Worm (Caenorhabditis elegans) whole organism, young adult: Measurements from ENCODE around the gene rtfo-1.
A peak's percentile ranks its signal among the peaks of the same experiment; 100 is the strongest.

Experiments
- B0019.2 ChIP-seq: fragments of 200-800 bp; sonication (Bioruptor generic); conservative IDR thresholded peaks from 2 replicates; pipeline ENCODE4 v1.3.6; 2022; ENCODE audit warnings: missing genetic modification reagents, missing genetic modification characterization, missing compliant biosample characterization
- B0336.3 ChIP-seq: fragments of 200-800 bp; sonication (Bioruptor generic); IDR thresholded peaks from 2 replicates; pipeline ENCODE4 v1.3.6; 2022; ENCODE audit warnings: missing genetic modification characterization, missing compliant biosample characterization
- C06A6.2 ChIP-seq: fragments of 200-800 bp; sonication (Bioruptor generic); conservative IDR thresholded peaks from 2 replicates; pipeline ENCODE4 v1.3.6; 2022; ENCODE audit warnings: missing genetic modification characterization, missing compliant biosample characterization
- D2030.7 ChIP-seq: fragments of 200-800 bp; sonication (Bioruptor generic); IDR thresholded peaks from 2 replicates; pipeline ENCODE4 v1.3.6; 2022; ENCODE audit warnings: missing genetic modification reagents, missing genetic modification characterization, missing compliant biosample characterization
- F10E7.11 ChIP-seq: sonication (generic microtip); optimal IDR thresholded peaks from 2 replicates; lab custom pipeline; 2017; ENCODE audit warnings: mild to moderate bottlenecking, missing genetic modification characterization, moderate library complexity, missing compliant biosample characterization
- F37B4.10 ChIP-seq: fragments of 200-800 bp; sonication (Bioruptor generic); IDR thresholded peaks from 2 replicates; pipeline ENCODE4 v1.3.6; 2022; ENCODE audit warnings: missing genetic modification characterization, missing compliant biosample characterization
- F39B2.1 ChIP-seq: fragments of 200-800 bp; sonication (Bioruptor generic); IDR thresholded peaks from 2 replicates; pipeline ENCODE4 v1.3.6; 2022; ENCODE audit warnings: missing genetic modification reagents, missing genetic modification characterization, missing compliant biosample characterization
- F52B5.7 ChIP-seq: sonication (generic microtip); optimal IDR thresholded peaks from 2 replicates; lab custom pipeline; 2016; ENCODE audit warnings: mild to moderate bottlenecking, missing genetic modification characterization, missing compliant biosample characterization
- F55B11.4 ChIP-seq: sonication (generic microtip); optimal IDR thresholded peaks from 2 replicates; lab custom pipeline; 2016; ENCODE audit warnings: missing compliant biosample characterization, missing genetic modification characterization, borderline replicate concordance; ENCODE audit not compliant: insufficient read depth
- K12H6.12 ChIP-seq: fragments of 200-800 bp; sonication (Bioruptor generic); optimal IDR thresholded peaks from 2 replicates; lab custom pipeline; 2018; ENCODE audit warnings: mild to moderate bottlenecking, missing genetic modification characterization, missing compliant biosample characterization
- Y67H2A.10 ChIP-seq: fragments of 200-800 bp; sonication (Bioruptor generic); conservative IDR thresholded peaks from 2 replicates; pipeline ENCODE4 v1.3.6; 2022; ENCODE audit warnings: missing genetic modification reagents, missing genetic modification characterization, missing compliant biosample characterization
- ZK185.1 ChIP-seq: sonication (generic microtip); optimal IDR thresholded peaks from 2 replicates; lab custom pipeline; 2016; ENCODE audit warnings: mild to moderate bottlenecking, missing genetic modification characterization, missing compliant biosample characterization; ENCODE audit not compliant: poor library complexity, severe bottlenecking
- ama-1 ChIP-seq, 3 experiments: fragments of 150-350 bp in 1 of 3; sonication (generic microtip) in 2 of 3; optimal IDR thresholded peaks; 2 replicates each; lab custom pipeline; 2014 to 2018; ENCODE audit warnings: missing biosample characterization in 2 of 3, missing genetic modification characterization in 2 of 3, missing genetic modification reagents in 2 of 3
- attf-3 ChIP-seq: fragments of 200-800 bp; sonication (Bioruptor generic); conservative IDR thresholded peaks from 2 replicates; pipeline ENCODE4 v1.3.6; 2022; ENCODE audit warnings: missing genetic modification reagents, missing genetic modification characterization, missing compliant biosample characterization
- attf-5 ChIP-seq: fragments of 200-800 bp; sonication (Bioruptor generic); optimal IDR thresholded peaks from 2 replicates; lab custom pipeline; 2018; ENCODE audit warnings: mild to moderate bottlenecking, missing genetic modification characterization, missing compliant biosample characterization
- attf-6 ChIP-seq: fragments of 200-800 bp; sonication (Bioruptor generic); IDR thresholded peaks from 2 replicates; pipeline ENCODE4 v1.3.6; 2022; ENCODE audit warnings: missing genetic modification reagents, missing genetic modification characterization, missing compliant biosample characterization
- ceh-27 ChIP-seq: fragments of 200-800 bp; sonication (Bioruptor generic); optimal IDR thresholded peaks from 2 replicates; lab custom pipeline; 2018; ENCODE audit warnings: mild to moderate bottlenecking, missing genetic modification characterization, moderate library complexity, missing compliant biosample characterization
- ceh-40 ChIP-seq: fragments of 200-800 bp; sonication (Bioruptor generic); IDR thresholded peaks from 2 replicates; pipeline ENCODE4 v1.3.6; 2022; ENCODE audit warnings: missing genetic modification characterization, missing compliant biosample characterization
- ceh-91 ChIP-seq: fragments of 200-800 bp; sonication (Bioruptor generic); IDR thresholded peaks from 2 replicates; pipeline ENCODE4 v1.3.6; 2022; ENCODE audit warnings: missing genetic modification reagents, missing genetic modification characterization, missing compliant biosample characterization
- chd-7 ChIP-seq: sonication (generic microtip); optimal IDR thresholded peaks from 2 replicates; lab custom pipeline; 2016; ENCODE audit warnings: mild to moderate bottlenecking, missing genetic modification characterization, moderate library complexity, missing compliant biosample characterization
- dox-1 ChIP-seq: fragments of 200-800 bp; sonication (Bioruptor generic); IDR thresholded peaks from 2 replicates; pipeline ENCODE4 v1.3.6; 2022; ENCODE audit warnings: missing genetic modification reagents, missing genetic modification characterization, missing compliant biosample characterization
- hmg-1.2 ChIP-seq: fragments of 200-800 bp; sonication (Bioruptor generic); IDR thresholded peaks from 2 replicates; pipeline ENCODE4 v1.3.6; 2022; ENCODE audit warnings: missing genetic modification reagents, missing genetic modification characterization, missing compliant biosample characterization
- hmg-20 ChIP-seq: fragments of 200-800 bp; sonication (Bioruptor generic); IDR thresholded peaks from 2 replicates; pipeline ENCODE4 v1.3.6; 2022; ENCODE audit warnings: missing genetic modification reagents, missing genetic modification characterization, missing compliant biosample characterization
- hsf-1 ChIP-seq: fragments of 200-800 bp; sonication (Bioruptor generic); IDR thresholded peaks from 2 replicates; pipeline ENCODE4 v1.3.6; 2022; ENCODE audit warnings: missing genetic modification reagents, missing genetic modification characterization, missing compliant biosample characterization
- let-526 ChIP-seq: fragments of 200-800 bp; sonication (Bioruptor generic); IDR thresholded peaks from 2 replicates; pipeline ENCODE4 v1.3.6; 2022; ENCODE audit warnings: missing genetic modification reagents, missing genetic modification characterization, missing compliant biosample characterization
- lin-26 ChIP-seq: fragments of 200-800 bp; sonication (Bioruptor generic); IDR thresholded peaks from 2 replicates; pipeline ENCODE4 v1.3.6; 2022; ENCODE audit warnings: missing genetic modification reagents, missing genetic modification characterization, missing compliant biosample characterization
- lsy-27 ChIP-seq: sonication (generic microtip); optimal IDR thresholded peaks from 2 replicates; lab custom pipeline; 2017; ENCODE audit warnings: missing genetic modification characterization, mild to moderate bottlenecking, missing compliant biosample characterization, antibody characterized with exemption, missing genotype, borderline replicate concordance; ENCODE audit not compliant: insufficient read depth
- mcd-1 ChIP-seq: fragments of 200-800 bp; sonication (Bioruptor generic); IDR thresholded peaks from 2 replicates; pipeline ENCODE4 v1.3.6; 2022; ENCODE audit warnings: missing genetic modification reagents, missing genetic modification characterization, missing compliant biosample characterization
- nfya-1 ChIP-seq: sonication (generic microtip); optimal IDR thresholded peaks from 2 replicates; lab custom pipeline; 2017; ENCODE audit warnings: antibody characterized with exemption, missing compliant biosample characterization, missing genetic modification characterization, borderline replicate concordance; ENCODE audit not compliant: insufficient read depth
- rcor-1 ChIP-seq: fragments of 200-800 bp; sonication (Bioruptor generic); IDR thresholded peaks from 2 replicates; pipeline ENCODE4 v1.3.6; 2022; ENCODE audit warnings: missing genetic modification reagents, missing genetic modification characterization, missing compliant biosample characterization
- repo-1 ChIP-seq: sonication (generic microtip); optimal IDR thresholded peaks from 2 replicates; lab custom pipeline; 2017; ENCODE audit warnings: mild to moderate bottlenecking, missing genetic modification characterization, missing compliant biosample characterization
- rpc-1 ChIP-seq, 2 experiments: fragments of 150-350 bp in 1 of 2; sonication (generic microtip) in 1 of 2; optimal IDR thresholded peaks; 2 replicates each; lab custom pipeline; 2014 to 2018; ENCODE audit warnings: missing biosample characterization in 1 of 2, missing genetic modification characterization in 1 of 2, missing genetic modification reagents in 1 of 2, missing genotype in 1 of 2
- snpc-1.1 ChIP-seq: sonication (generic microtip); optimal IDR thresholded peaks from 2 replicates; lab custom pipeline; 2017; ENCODE audit warnings: missing genetic modification characterization, mild to moderate bottlenecking, missing compliant biosample characterization, antibody characterized with exemption, moderate library complexity, missing genotype, missing genetic modification reagents; ENCODE audit not compliant: insufficient read depth
- snpc-1.3 ChIP-seq: sonication (generic microtip); optimal IDR thresholded peaks from 2 replicates; lab custom pipeline; 2017; ENCODE audit warnings: missing genetic modification characterization, mild to moderate bottlenecking, missing compliant biosample characterization, antibody characterized with exemption, moderate library complexity, missing genotype, missing genetic modification reagents; ENCODE audit not compliant: insufficient read depth
- somi-1 ChIP-seq: fragments of 200-800 bp; sonication (Bioruptor generic); optimal IDR thresholded peaks from 2 replicates; lab custom pipeline; 2018; ENCODE audit warnings: mild to moderate bottlenecking, missing genetic modification characterization, missing compliant biosample characterization
- tbp1 ChIP-seq: fragments of 200-800 bp; sonication (Bioruptor generic); optimal IDR thresholded peaks from 2 replicates; lab custom pipeline; 2018; ENCODE audit warnings: mild to moderate bottlenecking, missing genetic modification characterization, missing compliant biosample characterization
- unc-130 ChIP-seq: sonication (generic microtip); optimal IDR thresholded peaks from 2 replicates; lab custom pipeline; 2016; ENCODE audit warnings: missing genetic modification reagents, missing genetic modification characterization, missing compliant biosample characterization
- xnd-1 ChIP-seq: sonication (generic microtip); optimal IDR thresholded peaks from 2 replicates; lab custom pipeline; 2016; ENCODE audit warnings: missing genotype, missing genetic modification reagents, missing genetic modification characterization, missing compliant biosample characterization
- zfh-2 ChIP-seq: fragments of 200-800 bp; sonication (Bioruptor generic); conservative IDR thresholded peaks from 2 replicates; pipeline ENCODE4 v1.3.6; 2022; ENCODE audit warnings: missing genetic modification reagents, missing genetic modification characterization, missing compliant biosample characterization
- ztf-18 ChIP-seq: sonication (generic microtip); optimal IDR thresholded peaks from 2 replicates; lab custom pipeline; 2016; ENCODE audit warnings: missing genotype, mild to moderate bottlenecking, missing genetic modification characterization, missing compliant biosample characterization
- ztf-25 ChIP-seq: fragments of 200-800 bp; sonication (Bioruptor generic); IDR thresholded peaks from 2 replicates; pipeline ENCODE4 v1.3.6; 2022; ENCODE audit warnings: missing genetic modification reagents, missing genetic modification characterization, missing compliant biosample characterization
- ztf-28 ChIP-seq: fragments of 200-800 bp; sonication (Bioruptor generic); IDR thresholded peaks from 2 replicates; pipeline ENCODE4 v1.3.6; 2022; ENCODE audit warnings: missing genetic modification reagents, missing genetic modification characterization, missing compliant biosample characterization

The rtfo-1 gene

ce11 chrV:9546860-9547269, 35.6 kb downstream of the rtfo-1 start, which contains the start of gene his-37 (continued):
- TF ChIP-seq ztf-18 (peak; percentile 91), ceh-40 (GFP tag; lab: Robert Waterston, UW) (no peak), unc-130 (GFP tag; lab: Kevin White, UChicago) (no peak), ztf-25 (GFP tag; lab: Robert Waterston, UW) (0 out of 2 replicates have a peak, but pooled peaks have one; percentile 43), F37B4.10 (GFP tag; lab: Robert Waterston, UW) (peak; percentile 95), F55B11.4 (tag; lab: Kevin White, UChicago) (no peak), ztf-28 (GFP tag; lab: Robert Waterston, UW) (0 out of 2 replicates have a peak, but pooled peaks have one; percentile 45), zfh-2 (GFP tag; lab: Robert Waterston, UW) (peak; percentile 96), snpc-1.1 (no peak), K12H6.12 (peak; percentile 100), F10E7.11 (tag; lab: Kevin White, UChicago) (no peak), hmg-1.2 (GFP tag; lab: Robert Waterston, UW) (peak; percentile 69), rcor-1 (GFP tag; lab: Robert Waterston, UW) (peak; percentile 90)

DNA sequence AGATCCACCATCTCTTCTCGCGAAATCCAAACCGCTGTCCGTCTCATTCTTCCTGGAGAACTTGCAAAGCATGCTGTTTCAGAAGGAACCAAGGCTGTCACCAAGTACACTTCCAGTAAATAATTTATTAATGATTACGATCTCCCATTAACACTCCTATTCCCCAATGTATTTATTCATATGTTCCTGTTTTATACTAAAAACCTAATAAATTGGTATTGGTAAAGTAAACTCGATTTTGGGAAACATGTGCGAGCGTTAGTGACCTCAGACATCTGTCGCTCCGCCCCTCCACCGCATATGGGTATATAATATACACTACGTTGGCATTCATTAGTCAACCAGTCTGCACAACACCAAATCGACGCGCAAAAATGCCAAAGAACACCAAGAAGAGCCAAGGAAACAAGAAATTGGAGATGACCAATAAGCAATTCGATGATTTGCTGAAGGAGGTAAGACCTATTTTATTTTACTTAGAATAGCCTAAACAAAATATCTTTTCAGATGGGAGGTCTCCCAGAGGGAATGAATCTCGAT, 36.3 kb downstream of the rtfo-1 start, which contains the start of gene C50F4.6:
Gene C50F4.6 (plus strand): TSS at position 51 of the 540 bp plus-strand sequence.
- TF ChIP-seq lin-26 (GFP tag; lab: Robert Waterston, UW) = 0 out of 2 replicates have a peak, but pooled peaks have one; percentile 21
- no peak for TF ChIP-seq nfya-1
- TF ChIP-seq repo-1 (tag; lab: Kevin White, UChicago) = peak; percentile 20

ce11 chrV:9545238-9545709, 37.2 kb downstream of the rtfo-1 start, which contains the start of the genes his-35 and his-41:
Gene his-35 (minus strand): TSS chrV:9545288.
Gene his-41 (plus strand): TSS chrV:9545536.
- TF ChIP-seq hmg-20 = no peak
- no peak for TF ChIP-seq B0019.2
- 0 out of 2 replicates have a peak, but pooled peaks have one; percentile 30 for TF ChIP-seq C06A6.2 (GFP tag; lab: Robert Waterston, UW)
- TF ChIP-seq F55B11.4 (tag; lab: Kevin White, UChicago) = no peak
- TF ChIP-seq chd-7 (tag; lab: Kevin White, UChicago) = peak; percentile 6
- peak; percentile 66 for TF ChIP-seq mcd-1 (GFP tag; lab: Robert Waterston, UW)
- no peak for TF ChIP-seq rpc-1 (optimal IDR thresholded peaks at IDR 0.05; lab: Kevin White, UChicago)
- TF ChIP-seq rpc-1 (tag; optimal IDR thresholded peaks at IDR 0.05; lab: Kevin White, UChicago) = no peak
- peak; percentile 27 for TF ChIP-seq tbp1 (GFP tag; lab: Kevin White, UChicago)
- TF ChIP-seq ZK185.1 (tag; lab: Kevin White, UChicago) = peak; percentile 22
- TF ChIP-seq dox-1 (GFP tag; lab: Robert Waterston, UW) = peak; percentile 61
- TF ChIP-seq B0336.3 (GFP tag; lab: Robert Waterston, UW) = no peak
- peak; percentile 50 for TF ChIP-seq attf-5 (GFP tag; lab: Kevin White, UChicago)
- TF ChIP-seq D2030.7 (GFP tag; lab: Robert Waterston, UW) = no peak
- no peak for TF ChIP-seq ztf-18
- TF ChIP-seq xnd-1 (tag; lab: Kevin White, UChicago) = no peak
- TF ChIP-seq attf-3 = no peak
- 0 out of 2 replicates have a peak, but pooled peaks have one; percentile 34 for TF ChIP-seq let-526 (GFP tag; lab: Robert Waterston, UW)
- TF ChIP-seq lin-26 (GFP tag; lab: Robert Waterston, UW) = no peak
- TF ChIP-seq rcor-1 (GFP tag; lab: Robert Waterston, UW) = no peak
- TF ChIP-seq ceh-27 (GFP tag; lab: Kevin White, UChicago) = peak; percentile 67
- TF ChIP-seq F37B4.10 (GFP tag; lab: Robert Waterston, UW) = no peak
- TF ChIP-seq somi-1 = no peak
- no peak for TF ChIP-seq ceh-91 (GFP tag; lab: Robert Waterston, UW)
- TF ChIP-seq ama-1 (optimal IDR thresholded peaks at IDR 0.05; lab: Kevin White, UChicago) = peak; percentile 85
- TF ChIP-seq ama-1 (GFP tag; optimal IDR thresholded peaks at IDR 0.05; lab: Kevin White, UChicago) = no peak
- no peak for TF ChIP-seq attf-6 (GFP tag; lab: Robert Waterston, UW)
- TF ChIP-seq hsf-1 = no peak
- peak; percentile 12; the same call in 1 of the 2 replicates for TF ChIP-seq F39B2.1
- no peak for TF ChIP-seq snpc-1.3 (tag; lab: Kevin White, UChicago)
- TF ChIP-seq F52B5.7 (tag; lab: Kevin White, UChicago) = peak; percentile 7
- TF ChIP-seq Y67H2A.10 (GFP tag; lab: Robert Waterston, UW) = no peak
- no peak for TF ChIP-seq lsy-27 (tag; lab: Kevin White, UChicago)
